Fruit fly (Drosophila melanogaster) whole organism, embryonic: ENCODE data around the gene Tfb4.

Experiments used
- ATbp ChIP-seq: fragments of 200-800 bp; sonication (Bioruptor generic); optimal IDR thresholded peaks from 2 replicates; lab custom pipeline; 2017; ENCODE audit warnings: missing biosample characterization, mild to moderate bottlenecking, missing genetic modification characterization, missing genetic modification reagents
- Antp ChIP-seq: fragments of 200-800 bp; sonication (Bioruptor generic); optimal IDR thresholded peaks from 3 replicates; lab custom pipeline; 2016; ENCODE audit warnings: missing biosample characterization, missing genetic modification characterization
- B-H1 ChIP-seq: fragments of 200-800 bp; sonication (Bioruptor generic); IDR thresholded peaks from 3 replicates; pipeline ENCODE4 v1.3.6; 2022; ENCODE audit warnings: missing biosample characterization, missing genetic modification characterization
- CG10654 ChIP-seq: fragments of 200-800 bp; sonication (Bioruptor generic); optimal IDR thresholded peaks from 2 replicates; lab custom pipeline; 2016; ENCODE audit warnings: missing biosample characterization, missing genetic modification characterization
- CG11085 ChIP-seq: fragments of 200-800 bp; sonication (Bioruptor generic); IDR thresholded peaks from 2 replicates; pipeline ENCODE4 v1.3.6; 2022; ENCODE audit warnings: missing biosample characterization, missing genetic modification characterization
- CG11093 ChIP-seq: fragments of 200-800 bp; sonication (Bioruptor generic); IDR thresholded peaks from 3 replicates; pipeline ENCODE4 v1.3.6; 2022; ENCODE audit warnings: missing biosample characterization, missing genetic modification characterization
- CG11504 ChIP-seq: fragments of 200-800 bp; sonication (Bioruptor generic); optimal IDR thresholded peaks from 3 replicates; lab custom pipeline; 2019; ENCODE audit warnings: missing biosample characterization, mild to moderate bottlenecking, missing genetic modification characterization, moderate library complexity
- CG12236 ChIP-seq: fragments of 200-800 bp; sonication (Bioruptor generic); optimal IDR thresholded peaks from 2 replicates; lab custom pipeline; 2016; ENCODE audit warnings: missing biosample characterization, missing genetic modification characterization
- CG12744 ChIP-seq: fragments of 200-800 bp; sonication (Bioruptor generic); optimal IDR thresholded peaks from 2 replicates; lab custom pipeline; 2016; ENCODE audit warnings: missing biosample characterization, missing genetic modification characterization
- CG15514 ChIP-seq: fragments of 200-800 bp; sonication (Bioruptor generic); optimal IDR thresholded peaks from 3 replicates; lab custom pipeline; 2017; ENCODE audit warnings: missing biosample characterization, missing genetic modification characterization, mild to moderate bottlenecking, moderate library complexity, missing genetic modification reagents
- CG17385 ChIP-seq: fragments of 200-800 bp; sonication (Bioruptor generic); optimal IDR thresholded peaks from 3 replicates; lab custom pipeline; 2018; ENCODE audit warnings: missing biosample characterization, mild to moderate bottlenecking, missing genetic modification characterization
- CG17802 ChIP-seq: fragments of 200-800 bp; sonication (Bioruptor generic); optimal IDR thresholded peaks from 2 replicates; lab custom pipeline; 2018; ENCODE audit warnings: missing biosample characterization, mild to moderate bottlenecking, missing genetic modification characterization, moderate library complexity
- CG2202 ChIP-seq: fragments of 200-800 bp; sonication (Bioruptor generic); optimal IDR thresholded peaks from 2 replicates; lab custom pipeline; 2018; ENCODE audit warnings: missing biosample characterization, mild to moderate bottlenecking, missing genetic modification characterization
- CG30403 ChIP-seq: fragments of 200-800 bp; sonication (Bioruptor generic); optimal IDR thresholded peaks from 3 replicates; lab custom pipeline; 2016; ENCODE audit warnings: missing biosample characterization, missing genetic modification characterization
- CG3281 ChIP-seq: fragments of 200-800 bp; sonication (Bioruptor generic); optimal IDR thresholded peaks from 3 replicates; lab custom pipeline; 2017; ENCODE audit warnings: missing biosample characterization, mild to moderate bottlenecking, missing genetic modification characterization
- CG33557 ChIP-seq: fragments of 200-800 bp; sonication (Bioruptor generic); optimal IDR thresholded peaks from 2 replicates; lab custom pipeline; 2019; ENCODE audit warnings: missing biosample characterization, mild to moderate bottlenecking, missing genetic modification characterization, moderate library complexity
- CG6765 ChIP-seq: fragments of 200-800 bp; sonication (Bioruptor generic); optimal IDR thresholded peaks from 3 replicates; lab custom pipeline; 2017; ENCODE audit warnings: missing biosample characterization, mild to moderate bottlenecking, missing genetic modification characterization
- CG8944 ChIP-seq: fragments of 200-800 bp; sonication (Bioruptor generic); optimal IDR thresholded peaks from 3 replicates; lab custom pipeline; 2016; ENCODE audit warnings: missing biosample characterization, missing genetic modification characterization
- CHES-1-like ChIP-seq: fragments of 200-800 bp; sonication (Bioruptor generic); optimal IDR thresholded peaks from 2 replicates; lab custom pipeline; 2016; ENCODE audit warnings: missing biosample characterization, missing genetic modification characterization
- Dad ChIP-seq: fragments of 200-800 bp; sonication (Bioruptor generic); optimal IDR thresholded peaks from 3 replicates; lab custom pipeline; 2016; ENCODE audit warnings: missing biosample characterization, missing genetic modification characterization
- Ets97D ChIP-seq: fragments of 200-800 bp; sonication (Bioruptor generic); optimal IDR thresholded peaks from 3 replicates; lab custom pipeline; 2016; ENCODE audit warnings: missing biosample characterization, missing genetic modification characterization
- Fer1 ChIP-seq: fragments of 200-800 bp; sonication (Bioruptor generic); optimal IDR thresholded peaks from 2 replicates; lab custom pipeline; 2017; ENCODE audit warnings: missing biosample characterization, mild to moderate bottlenecking, missing genetic modification characterization
- GATAe ChIP-seq: fragments of 200-800 bp; sonication (Bioruptor generic); conservative IDR thresholded peaks from 2 replicates; pipeline ENCODE4 v1.3.6; 2022; ENCODE audit warnings: missing biosample characterization, missing genetic modification characterization
- Gug ChIP-seq: fragments of 200-800 bp; sonication (Bioruptor generic); IDR thresholded peaks from 4 replicates; pipeline ENCODE4 v1.3.6; 2022; ENCODE audit warnings: missing biosample characterization, missing genetic modification characterization
- H2.0 ChIP-seq: fragments of 200-800 bp; sonication (Bioruptor generic); IDR thresholded peaks from 2 replicates; pipeline ENCODE4 v1.3.6; 2022; ENCODE audit warnings: missing biosample characterization, missing genetic modification characterization
- HLH4C ChIP-seq: fragments of 200-800 bp; sonication (Bioruptor generic); IDR thresholded peaks from 3 replicates; pipeline ENCODE4 v1.3.6; 2022; ENCODE audit warnings: missing biosample characterization, missing genetic modification characterization; ENCODE audit not compliant: partially characterized antibody
- HLH54F ChIP-seq: fragments of 200-800 bp; sonication (Bioruptor generic); optimal IDR thresholded peaks from 3 replicates; lab custom pipeline; 2016; ENCODE audit warnings: missing biosample characterization, missing genetic modification characterization
- Hand ChIP-seq: fragments of 200-800 bp; sonication (Bioruptor generic); optimal IDR thresholded peaks from 2 replicates; lab custom pipeline; 2017; ENCODE audit warnings: mild to moderate bottlenecking, missing biosample characterization, missing genetic modification reagents, missing genetic modification characterization
- Poxn ChIP-seq: fragments of 200-800 bp; sonication (Bioruptor generic); IDR thresholded peaks from 2 replicates; pipeline ENCODE4 v1.3.6; 2022; ENCODE audit warnings: missing biosample characterization, missing genetic modification characterization
- ato ChIP-seq: fragments of 200-800 bp; sonication (Bioruptor generic); IDR thresholded peaks from 2 replicates; pipeline ENCODE4 v1.3.6; 2022; ENCODE audit warnings: missing biosample characterization, missing genetic modification characterization; ENCODE audit not compliant: partially characterized antibody
- chif ChIP-seq, 2 experiments: fragments of 200-800 bp; sonication (Bioruptor generic); optimal IDR thresholded peaks; 3 replicates each; lab custom pipeline; 2016; ENCODE audit warnings: missing biosample characterization in 2 of 2, missing genetic modification characterization in 2 of 2
- ci ChIP-seq: fragments of 200-800 bp; sonication (Bioruptor generic); IDR thresholded peaks from 3 replicates; pipeline ENCODE4 v1.3.6; 2022; ENCODE audit warnings: missing biosample characterization, missing genetic modification characterization
- ems ChIP-seq: fragments of 200-800 bp; sonication (Bioruptor generic); optimal IDR thresholded peaks from 3 replicates; lab custom pipeline; 2016; ENCODE audit warnings: missing biosample characterization, missing genetic modification characterization
- gsb ChIP-seq: fragments of 200-800 bp; sonication (Bioruptor generic); IDR thresholded peaks from 2 replicates; pipeline ENCODE4 v1.3.6; 2022; ENCODE audit warnings: missing biosample characterization, missing genetic modification characterization
- lilli ChIP-seq: fragments of 200-800 bp; sonication (Bioruptor generic); optimal IDR thresholded peaks from 3 replicates; lab custom pipeline; 2016; ENCODE audit warnings: missing biosample characterization, missing genetic modification characterization
- maf-S ChIP-seq: fragments of 200-800 bp; sonication (Bioruptor generic); optimal IDR thresholded peaks from 2 replicates; lab custom pipeline; 2016; ENCODE audit warnings: missing biosample characterization, missing genetic modification characterization
- nmo ChIP-seq: fragments of 200-800 bp; sonication (Bioruptor generic); optimal IDR thresholded peaks from 2 replicates; lab custom pipeline; 2018; ENCODE audit warnings: missing biosample characterization, mild to moderate bottlenecking, missing genetic modification characterization, moderate library complexity
- phol ChIP-seq: fragments of 200-800 bp; sonication (Bioruptor generic); optimal IDR thresholded peaks from 3 replicates; lab custom pipeline; 2018; ENCODE audit warnings: missing biosample characterization, mild to moderate bottlenecking, missing genetic modification characterization, moderate library complexity
- psq ChIP-seq: fragments of 200-800 bp; sonication (Bioruptor generic); optimal IDR thresholded peaks from 2 replicates; lab custom pipeline; 2017; ENCODE audit warnings: missing biosample characterization, missing genetic modification characterization
- run ChIP-seq: fragments of 200-800 bp; sonication (Bioruptor generic); optimal IDR thresholded peaks from 3 replicates; lab custom pipeline; 2018; ENCODE audit warnings: missing biosample characterization, mild to moderate bottlenecking, missing genetic modification characterization
- scrt ChIP-seq: fragments of 200-800 bp; sonication (Bioruptor generic); optimal IDR thresholded peaks from 2 replicates; lab custom pipeline; 2018; ENCODE audit warnings: missing biosample characterization, mild to moderate bottlenecking, missing genetic modification characterization, moderate library complexity
- sens ChIP-seq: fragments of 200-800 bp; sonication (Bioruptor generic); peaks from one replicate; lab custom pipeline; 2016; ENCODE audit warnings: missing biosample characterization, missing genetic modification characterization
- seq ChIP-seq: fragments of 200-800 bp; sonication (Bioruptor generic); IDR thresholded peaks from 2 replicates; pipeline ENCODE4 v1.3.6; 2022; ENCODE audit warnings: missing biosample characterization, missing genetic modification characterization
- sna ChIP-seq: fragments of 200-800 bp; sonication (Bioruptor generic); IDR thresholded peaks from 2 replicates; pipeline ENCODE4 v1.3.6; 2022; ENCODE audit warnings: missing biosample characterization, missing genetic modification characterization; ENCODE audit not compliant: partially characterized antibody
- tio ChIP-seq: fragments of 200-800 bp; sonication (Bioruptor generic); optimal IDR thresholded peaks from 2 replicates; lab custom pipeline; 2017; ENCODE audit warnings: missing biosample characterization, missing genetic modification characterization, inconsistent platforms
- toy ChIP-seq: fragments of 200-800 bp; sonication (Bioruptor generic); IDR thresholded peaks from 2 replicates; pipeline ENCODE4 v1.3.6; 2022; ENCODE audit warnings: missing biosample characterization, missing genetic modification characterization
- tup ChIP-seq: fragments of 200-800 bp; sonication (Bioruptor generic); optimal IDR thresholded peaks from 2 replicates; lab custom pipeline; 2016; ENCODE audit warnings: missing biosample characterization, mild to moderate bottlenecking, missing genetic modification characterization, moderate library complexity
- unpg ChIP-seq: fragments of 200-800 bp; sonication (Bioruptor generic); optimal IDR thresholded peaks from 3 replicates; lab custom pipeline; 2018; ENCODE audit warnings: missing biosample characterization, mild to moderate bottlenecking, missing genetic modification characterization, moderate library complexity
- vnd ChIP-seq: fragments of 200-800 bp; sonication (Bioruptor generic); IDR thresholded peaks from 3 replicates; pipeline ENCODE4 v1.3.6; 2022; ENCODE audit warnings: missing biosample characterization, missing genetic modification characterization; ENCODE audit not compliant: partially characterized antibody

The Tfb4 gene

dm6 chr2L:1144371-1145360, 5.8 kb downstream of the Tfb4 start (continued):
- TF ChIP-seq CG30403 (GFP tag; lab: Kevin White, UChicago), result peak; percentile 55
- TF ChIP-seq tup (GFP tag; lab: Kevin White, UChicago), result no peak
- peak; percentile 14 for TF ChIP-seq CG8944
- no peak for TF ChIP-seq gsb (GFP tag; lab: Robert Waterston, UW)
- no peak for TF ChIP-seq H2.0
- TF ChIP-seq sens, result peak; percentile 93
- peak; percentile 34 for TF ChIP-seq CG15514 (GFP tag; lab: Kevin White, UChicago)
- TF ChIP-seq psq (GFP tag; lab: Kevin White, UChicago), result no peak
- TF ChIP-seq GATAe (GFP tag; lab: Robert Waterston, UW), result no peak
- peak; percentile 64 for TF ChIP-seq CG17385 (GFP tag; lab: Kevin White, UChicago)
- TF ChIP-seq Antp (GFP tag; lab: Kevin White, UChicago), result peak; percentile 28
- TF ChIP-seq Fer1 (GFP tag; lab: Kevin White, UChicago), result peak; percentile 47
- TF ChIP-seq scrt (GFP tag; lab: Kevin White, UChicago), result no peak
- peak; percentile 64 for TF ChIP-seq lilli (GFP tag; lab: Kevin White, UChicago)
- peak; percentile 19; the same call in 1 of the 4 replicates for TF ChIP-seq Gug (GFP tag; lab: Robert Waterston, UW)
- TF ChIP-seq CG33557 (GFP tag; lab: Kevin White, UChicago), result no peak
- TF ChIP-seq CHES-1-like (GFP tag; lab: Kevin White, UChicago), result peak; percentile 21
- TF ChIP-seq chif (GFP tag; optimal IDR thresholded peaks at IDR 0.05; lab: Kevin White, UChicago), result peak; percentile 30 to 40
- TF ChIP-seq CG2202 (tag; lab: Kevin White, UChicago), result peak; percentile 51
- TF ChIP-seq CG12744 (GFP tag; lab: Kevin White, UChicago), result no peak
- TF ChIP-seq maf-S, result peak; percentile 7
- no peak for TF ChIP-seq Poxn
- no peak for TF ChIP-seq sna (GFP tag; lab: Robert Waterston, UW)
- peak; percentile 7 for TF ChIP-seq CG17802 (tag; lab: Kevin White, UChicago)
- no peak for TF ChIP-seq toy (GFP tag; lab: Robert Waterston, UW)
- no peak for TF ChIP-seq vnd (GFP tag; lab: Robert Waterston, UW)
- TF ChIP-seq CG10654 (GFP tag; lab: Kevin White, UChicago), result no peak
- no peak for TF ChIP-seq Ets97D (GFP tag; lab: Kevin White, UChicago)
- peak; percentile 54 for TF ChIP-seq CG3281 (GFP tag; lab: Kevin White, UChicago)
- no peak for TF ChIP-seq HLH54F (GFP tag; lab: Kevin White, UChicago)
- no peak for TF ChIP-seq Hand
- peak; percentile 59 for TF ChIP-seq unpg
- no peak for TF ChIP-seq tio
- TF ChIP-seq CG11504 (tag; lab: Kevin White, UChicago), result no peak
- TF ChIP-seq ems, result no peak
- no peak for TF ChIP-seq B-H1 (GFP tag; lab: Robert Waterston, UW)
- TF ChIP-seq ATbp (GFP tag; lab: Kevin White, UChicago), result peak; percentile 49
- peak; percentile 78 for TF ChIP-seq nmo (GFP tag; lab: Kevin White, UChicago)
- no peak for TF ChIP-seq HLH4C (GFP tag; lab: Robert Waterston, UW)
- TF ChIP-seq seq (GFP tag; lab: Robert Waterston, UW), result 0 out of 2 replicates have a peak, but pooled peaks have one; percentile 13
- peak; percentile 69; the same call in 2 of the 3 replicates for TF ChIP-seq ci (GFP tag; lab: Robert Waterston, UW)
- no peak for TF ChIP-seq ato (GFP tag; lab: Robert Waterston, UW)
- TF ChIP-seq CG12236 (GFP tag; lab: Kevin White, UChicago), result no peak
- peak; percentile 9 for TF ChIP-seq Dad (GFP tag; lab: Kevin White, UChicago)
- peak; percentile 72 for TF ChIP-seq phol
- TF ChIP-seq run, result no peak
- no peak for TF ChIP-seq CG11093
- no peak for TF ChIP-seq CG11085 (GFP tag; lab: Robert Waterston, UW)
- no peak for TF ChIP-seq CG6765 (GFP tag; lab: Kevin White, UChicago)
